Worm (Caenorhabditis elegans) whole organism, L4 larva: Measurements from ENCODE around the gene hum-4.

Experiments used
- F37D6.2 ChIP-seq: sonication (generic microtip); optimal IDR thresholded peaks from 2 replicates; lab custom pipeline; 2016; ENCODE audit warnings: mild to moderate bottlenecking, missing genetic modification characterization, missing compliant biosample characterization
- F44E2.7 ChIP-seq: fragments of 200-800 bp; sonication (Bioruptor generic); IDR thresholded peaks from 2 replicates; pipeline ENCODE4 v2.1.2; 2022; ENCODE audit warnings: missing genetic modification characterization, missing compliant biosample characterization
- T20F7.1 ChIP-seq: fragments of 200-800 bp; sonication (Bioruptor generic); optimal IDR thresholded peaks from 2 replicates; lab custom pipeline; 2018; ENCODE audit warnings: mild to moderate bottlenecking, missing genetic modification characterization, missing compliant biosample characterization
- T26A8.4 ChIP-seq: fragments of 200-800 bp; sonication (Bioruptor generic); IDR thresholded peaks from 2 replicates; pipeline ENCODE4 v1.3.6; 2022; ENCODE audit warnings: missing genetic modification characterization, missing compliant biosample characterization
- Y5F2A.4 ChIP-seq: fragments of 200-800 bp; sonication (Bioruptor generic); optimal IDR thresholded peaks from 2 replicates; lab custom pipeline; 2018; ENCODE audit warnings: mild to moderate bottlenecking, missing genetic modification characterization, missing compliant biosample characterization
- aha-1 ChIP-seq: fragments of 150-350 bp; peaks from one replicate; lab custom pipeline; 2014; ENCODE audit warnings: missing biosample characterization, missing genetic modification characterization
- arid-1 ChIP-seq: fragments of 200-800 bp; sonication (Bioruptor generic); conservative IDR thresholded peaks from 2 replicates; pipeline ENCODE4 v1.3.6; 2022; ENCODE audit warnings: missing genetic modification reagents, missing genetic modification characterization, missing compliant biosample characterization
- ceh-20 ChIP-seq: fragments of 200-800 bp; sonication (Bioruptor generic); IDR thresholded peaks from 2 replicates; pipeline ENCODE4 v1.3.6; 2022; ENCODE audit warnings: missing genetic modification reagents, missing genetic modification characterization, missing compliant biosample characterization
- ceh-32 ChIP-seq: sonication (generic microtip); optimal IDR thresholded peaks from 2 replicates; lab custom pipeline; 2016; ENCODE audit warnings: mild to moderate bottlenecking, missing genetic modification characterization, missing compliant biosample characterization; ENCODE audit not compliant: poor library complexity
- ceh-82 ChIP-seq: sonication (generic microtip); optimal IDR thresholded peaks from 2 replicates; lab custom pipeline; 2017; ENCODE audit warnings: missing biosample characterization, missing genetic modification characterization
- cey-2 ChIP-seq: sonication (generic microtip); optimal IDR thresholded peaks from 3 replicates; lab custom pipeline; 2017; ENCODE audit warnings: missing genetic modification characterization, mild to moderate bottlenecking, missing compliant biosample characterization, antibody characterized with exemption, borderline replicate concordance; ENCODE audit not compliant: insufficient read depth
- ctbp-1 ChIP-seq: fragments of 200-800 bp; sonication (Bioruptor generic); IDR thresholded peaks from 2 replicates; pipeline ENCODE4 v1.3.6; 2022; ENCODE audit warnings: missing genetic modification reagents, missing genetic modification characterization, missing compliant biosample characterization
- daf-8 ChIP-seq: fragments of 200-800 bp; sonication (Bioruptor generic); IDR thresholded peaks from 2 replicates; pipeline ENCODE4 v1.3.6; 2022; ENCODE audit warnings: missing genetic modification characterization, missing compliant biosample characterization
- dpl-1 ChIP-seq: fragments of 150-350 bp; optimal IDR thresholded peaks from 2 replicates; lab custom pipeline; 2014; ENCODE audit warnings: missing biosample characterization, missing genetic modification reagents, missing genetic modification characterization
- egl-43 ChIP-seq: fragments of 200-800 bp; sonication (Bioruptor generic); IDR thresholded peaks from 2 replicates; pipeline ENCODE4 v1.3.6; 2022; ENCODE audit warnings: missing genetic modification reagents, missing genetic modification characterization, missing compliant biosample characterization
- fkh-10 ChIP-seq: fragments of 150-350 bp; optimal IDR thresholded peaks from 2 replicates; lab custom pipeline; 2014; ENCODE audit warnings: missing biosample characterization, missing genetic modification reagents, missing genetic modification characterization
- gei-8 ChIP-seq: fragments of 200-800 bp; sonication (Bioruptor generic); optimal IDR thresholded peaks from 2 replicates; lab custom pipeline; 2018; ENCODE audit warnings: mild to moderate bottlenecking, missing genetic modification characterization, missing compliant biosample characterization
- hlh-11 ChIP-seq: fragments of 200-800 bp; sonication (Bioruptor generic); optimal IDR thresholded peaks from 2 replicates; lab custom pipeline; 2018; ENCODE audit warnings: mild to moderate bottlenecking, missing genetic modification characterization, missing compliant biosample characterization
- hlh-30 ChIP-seq: sonication (generic microtip); optimal IDR thresholded peaks from 2 replicates; lab custom pipeline; 2017; ENCODE audit warnings: antibody characterized with exemption, mild to moderate bottlenecking, missing genetic modification characterization, missing compliant biosample characterization; ENCODE audit not compliant: insufficient read depth
- jun-1 ChIP-seq: fragments of 150-350 bp; optimal IDR thresholded peaks from 2 replicates; lab custom pipeline; 2014; ENCODE audit warnings: missing biosample characterization, missing genetic modification reagents, missing genetic modification characterization
- lim-7 ChIP-seq: fragments of 200-800 bp; sonication (Bioruptor generic); IDR thresholded peaks from 2 replicates; pipeline ENCODE4 v1.3.6; 2022; ENCODE audit warnings: missing genetic modification characterization, missing compliant biosample characterization
- lin-1 ChIP-seq: fragments of 200-800 bp; sonication (Bioruptor generic); IDR thresholded peaks from 2 replicates; pipeline ENCODE4 v1.3.6; 2022; ENCODE audit warnings: missing genetic modification reagents, missing genetic modification characterization, missing compliant biosample characterization
- lin-13 ChIP-seq: fragments of 150-350 bp; optimal IDR thresholded peaks from 2 replicates; lab custom pipeline; 2014; ENCODE audit warnings: missing biosample characterization, missing genetic modification reagents, missing genetic modification characterization
- lsy-2 ChIP-seq, 2 experiments: fragments of 150-350 bp in 1 of 2; sonication (generic microtip) in 1 of 2; optimal IDR thresholded peaks; 2 replicates each; lab custom pipeline; 2014 to 2017; ENCODE audit warnings: missing biosample characterization in 2 of 2, missing genetic modification characterization in 2 of 2
- madf-9 ChIP-seq: fragments of 200-800 bp; sonication (Bioruptor generic); conservative IDR thresholded peaks from 2 replicates; pipeline ENCODE4 v1.3.6; 2022; ENCODE audit warnings: missing genetic modification reagents, missing genetic modification characterization, missing compliant biosample characterization
- mdl-1 ChIP-seq, 2 experiments: fragments of 150-350 bp in 1 of 2; sonication (generic microtip) in 1 of 2; optimal IDR thresholded peaks; 2 replicates each; lab custom pipeline; 2014 to 2017; ENCODE audit warnings: missing biosample characterization in 2 of 2, missing genetic modification characterization in 2 of 2
- mep-1 ChIP-seq: fragments of 150-350 bp; sonication (generic microtip); optimal IDR thresholded peaks from 3 replicates; lab custom pipeline; 2014; ENCODE audit warnings: missing biosample characterization, missing genetic modification characterization
- mes-2 ChIP-seq: sonication (generic microtip); optimal IDR thresholded peaks from 2 replicates; lab custom pipeline; 2016; ENCODE audit warnings: missing genotype, mild to moderate bottlenecking, missing genetic modification characterization, missing compliant biosample characterization; ENCODE audit not compliant: poor library complexity, severe bottlenecking
- mxl-2 ChIP-seq: fragments of 200-800 bp; sonication (Bioruptor generic); conservative IDR thresholded peaks from 2 replicates; pipeline ENCODE4 v1.3.6; 2022; ENCODE audit warnings: missing genetic modification reagents, missing genetic modification characterization, missing compliant biosample characterization
- nhr-10 ChIP-seq: fragments of 150-350 bp; optimal IDR thresholded peaks from 2 replicates; lab custom pipeline; 2014; ENCODE audit warnings: missing biosample characterization, missing genetic modification characterization
- nhr-111 ChIP-seq: fragments of 200-800 bp; sonication (Bioruptor generic); optimal IDR thresholded peaks from 2 replicates; lab custom pipeline; 2018; ENCODE audit warnings: mild to moderate bottlenecking, missing genetic modification characterization, missing compliant biosample characterization
- nhr-28 ChIP-seq: fragments of 150-350 bp; optimal IDR thresholded peaks from 2 replicates; lab custom pipeline; 2014; ENCODE audit warnings: missing biosample characterization, missing genetic modification characterization
- nhr-6 ChIP-seq: fragments of 150-350 bp; optimal IDR thresholded peaks from 2 replicates; lab custom pipeline; 2014; ENCODE audit warnings: missing biosample characterization, missing genetic modification characterization
- sdz-12 ChIP-seq: fragments of 200-800 bp; sonication (Bioruptor generic); optimal IDR thresholded peaks from 2 replicates; lab custom pipeline; 2018; ENCODE audit warnings: mild to moderate bottlenecking, missing genetic modification characterization, missing compliant biosample characterization
- set-16 ChIP-seq: fragments of 200-800 bp; sonication (Bioruptor generic); IDR thresholded peaks from 2 replicates; pipeline ENCODE4 v1.3.6; 2022; ENCODE audit warnings: missing genetic modification reagents, missing genetic modification characterization, missing compliant biosample characterization
- snpc-1.2 ChIP-seq: fragments of 200-800 bp; sonication (Bioruptor generic); IDR thresholded peaks from 2 replicates; pipeline ENCODE4 v1.3.6; 2022; ENCODE audit warnings: missing genetic modification reagents, missing genetic modification characterization, missing compliant biosample characterization
- spr-1 ChIP-seq: sonication (generic microtip); optimal IDR thresholded peaks from 2 replicates; lab custom pipeline; 2016; ENCODE audit warnings: mild to moderate bottlenecking, missing genetic modification characterization, missing compliant biosample characterization
- spr-3 ChIP-seq: fragments of 200-800 bp; sonication (Bioruptor generic); optimal IDR thresholded peaks from 2 replicates; lab custom pipeline; 2018; ENCODE audit warnings: mild to moderate bottlenecking, missing genetic modification characterization, missing compliant biosample characterization
- tag-97 ChIP-seq: fragments of 200-800 bp; sonication (Bioruptor generic); IDR thresholded peaks from 2 replicates; pipeline ENCODE4 v1.3.6; 2022; ENCODE audit warnings: missing genetic modification characterization, missing compliant biosample characterization
- tra-1 ChIP-seq: fragments of 200-800 bp; sonication (Bioruptor generic); IDR thresholded peaks from 2 replicates; pipeline ENCODE4 v1.3.6; 2022; ENCODE audit warnings: missing genetic modification reagents, missing genetic modification characterization, missing compliant biosample characterization
- unc-62 ChIP-seq, 3 experiments: fragments of 150-350 bp in 1 of 3; sonication (generic microtip); optimal IDR thresholded peaks in 2 of 3; peaks in 1 of 3; 1 replicate in 1 of 3; 2 replicates in 2 of 3; lab custom pipeline; 2014 to 2017; ENCODE audit warnings: missing biosample characterization in 3 of 3, missing genetic modification characterization in 3 of 3, missing genetic modification reagents in 3 of 3, missing genotype in 1 of 3
- vab-7 ChIP-seq: fragments of 200-800 bp; sonication (Bioruptor generic); IDR thresholded peaks from 2 replicates; pipeline ENCODE4 v1.3.6; 2022; ENCODE audit warnings: missing genetic modification reagents, missing genetic modification characterization, missing compliant biosample characterization
- zag-1 ChIP-seq: fragments of 150-350 bp; optimal IDR thresholded peaks from 2 replicates; lab custom pipeline; 2014; ENCODE audit warnings: missing biosample characterization, missing genetic modification characterization
- zfp-3 ChIP-seq: fragments of 200-800 bp; sonication (Bioruptor generic); conservative IDR thresholded peaks from 2 replicates; pipeline ENCODE4 v1.3.6; 2022; ENCODE audit warnings: missing genetic modification reagents, missing genetic modification characterization, missing compliant biosample characterization
- ztf-7 ChIP-seq: fragments of 150-350 bp; optimal IDR thresholded peaks from 2 replicates; lab custom pipeline; 2014; ENCODE audit warnings: missing biosample characterization, missing genetic modification characterization

The hum-4 gene

ce11 chrX:11472953-11473671 lies 39.7 kb upstream of the hum-4 start (continued):
- TF ChIP-seq ceh-20 (GFP tag; lab: Robert Waterston, UW): peak; percentile 70; the same call in 1 of the 2 replicates
- peak; percentile 98 for TF ChIP-seq set-16 (GFP tag; lab: Robert Waterston, UW)

ce11 chrX:11472407-11472806 lies 39.0 kb upstream of the hum-4 start:
- TF ChIP-seq aha-1 (tag; lab: Kevin White, UChicago): peak; percentile 60
- TF ChIP-seq spr-3 (GFP tag; lab: Kevin White, UChicago): no peak

ce11 chrX:11471893-11472292 lies 38.5 kb upstream of the hum-4 start:
- TF ChIP-seq nhr-111 (GFP tag; lab: Kevin White, UChicago) (no peak), spr-1 (tag; lab: Kevin White, UChicago) (no peak), jun-1 (tag; lab: Kevin White, UChicago) (no peak), lsy-2 (tag; optimal IDR thresholded peaks at IDR 0.05; lab: Kevin White, UChicago) (peak; percentile 72 to 81), mes-2 (tag; lab: Kevin White, UChicago) (peak; percentile 35), F44E2.7 (no peak), ztf-7 (tag; lab: Kevin White, UChicago) (no peak), hlh-11 (tag; lab: Kevin White, UChicago) (peak; percentile 89), Y5F2A.4 (GFP tag; lab: Kevin White, UChicago) (no peak), egl-43 (GFP tag; lab: Robert Waterston, UW) (peak; percentile 80), lim-7 (GFP tag; lab: Robert Waterston, UW) (no peak), gei-8 (peak; percentile 16), nhr-10 (tag; lab: Kevin White, UChicago) (peak; percentile 20), F37D6.2 (tag; lab: Kevin White, UChicago) (peak; percentile 76), T20F7.1 (GFP tag; lab: Kevin White, UChicago) (no peak), nhr-6 (no peak), fkh-10 (peak; percentile 56), ceh-82 (tag; lab: Kevin White, UChicago) (no peak), nhr-28 (tag; lab: Kevin White, UChicago) (peak; percentile 82), hlh-30 (peak; percentile 99), T26A8.4 (peak; percentile 32; the same call in 1 of the 2 replicates), vab-7 (GFP tag; lab: Robert Waterston, UW) (no peak; the same call in 1 of the 2 replicates), madf-9 (GFP tag; lab: Robert Waterston, UW) (peak; percentile 76; the same call in 1 of the 2 replicates), dpl-1 (GFP tag; lab: Kevin White, UChicago) (peak; percentile 54), arid-1 (GFP tag; lab: Robert Waterston, UW) (no peak), mdl-1 (tag; optimal IDR thresholded peaks at IDR 0.05; lab: Kevin White, UChicago) (peak in 1 of 2 experiments; percentile 90), tra-1 (GFP tag; lab: Robert Waterston, UW) (peak; percentile 66; the same call in 1 of the 2 replicates), ctbp-1 (peak; percentile 86), sdz-12 (no peak), ceh-32 (no peak), zfp-3 (GFP tag; lab: Robert Waterston, UW) (no peak), tag-97 (GFP tag; lab: Robert Waterston, UW) (no peak), lin-13 (GFP tag; lab: Kevin White, UChicago) (no peak), mep-1 (tag; lab: Kevin White, UChicago) (peak; percentile 89), zag-1 (tag; lab: Kevin White, UChicago) (no peak), cey-2 (tag; lab: Kevin White, UChicago) (no peak), daf-8 (GFP tag; lab: Robert Waterston, UW) (no peak), mxl-2 (GFP tag; lab: Robert Waterston, UW) (no peak), unc-62 (GFP tag; optimal IDR thresholded peaks at IDR 0.05 in 1 of 2; lab: Kevin White, UChicago) (peak in 1 of 2 experiments; percentile 98), unc-62 (tag; optimal IDR thresholded peaks at IDR 0.05; lab: Kevin White, UChicago) (no peak), snpc-1.2 (GFP tag; lab: Robert Waterston, UW) (peak; percentile 45; the same call in 1 of the 2 replicates), lin-1 (0 out of 2 replicates have a peak, but pooled peaks have one; percentile 48)
